Worm (Caenorhabditis elegans) whole organism, L4 larva: Measurements from ENCODE around the gene F42A9.8.

Source experiments
- F49E8.2 ChIP-seq: sonication (generic microtip); optimal IDR thresholded peaks from 2 replicates; lab custom pipeline; 2016; ENCODE audit warnings: missing compliant biosample characterization, mild to moderate bottlenecking, missing genetic modification characterization, borderline replicate concordance
- ama-1 ChIP-seq: fragments of 150-350 bp; optimal IDR thresholded peaks from 2 replicates; lab custom pipeline; 2014; ENCODE audit warnings: inconsistent platforms, mixed read lengths
- ceh-62 ChIP-seq: sonication (generic microtip); optimal IDR thresholded peaks from 2 replicates; lab custom pipeline; 2017; ENCODE audit warnings: missing biosample characterization, missing genetic modification characterization
- lin-15B ChIP-seq: fragments of 150-350 bp; sonication (generic microtip); optimal IDR thresholded peaks from 3 replicates; lab custom pipeline; 2014; ENCODE audit warnings: missing biosample characterization, missing genetic modification characterization
- madf-5 ChIP-seq, 2 experiments: fragments of 200-800 bp; sonication (Bioruptor generic); IDR thresholded peaks; 2 replicates each; pipeline ENCODE4 v1.3.6; 2022; ENCODE audit warnings: missing compliant biosample characterization in 2 of 2, missing genetic modification characterization in 2 of 2
- nhr-25 ChIP-seq: sonication (generic microtip); optimal IDR thresholded peaks from 2 replicates; lab custom pipeline; 2017; ENCODE audit warnings: missing genetic modification characterization, mild to moderate bottlenecking, missing compliant biosample characterization, antibody characterized with exemption, moderate library complexity, borderline replicate concordance; ENCODE audit not compliant: insufficient read depth
- nhr-28 ChIP-seq: fragments of 150-350 bp; optimal IDR thresholded peaks from 2 replicates; lab custom pipeline; 2014; ENCODE audit warnings: missing biosample characterization, missing genetic modification characterization
- nhr-48 ChIP-seq: sonication (generic microtip); optimal IDR thresholded peaks from 2 replicates; lab custom pipeline; 2016; ENCODE audit warnings: mild to moderate bottlenecking, missing genetic modification characterization, missing compliant biosample characterization
- nhr-6 ChIP-seq: fragments of 150-350 bp; optimal IDR thresholded peaks from 2 replicates; lab custom pipeline; 2014; ENCODE audit warnings: missing biosample characterization, missing genetic modification characterization
- spr-3 ChIP-seq: fragments of 200-800 bp; sonication (Bioruptor generic); optimal IDR thresholded peaks from 2 replicates; lab custom pipeline; 2018; ENCODE audit warnings: mild to moderate bottlenecking, missing genetic modification characterization, missing compliant biosample characterization
- unc-39 ChIP-seq: sonication (generic microtip); optimal IDR thresholded peaks from 2 replicates; lab custom pipeline; 2017; ENCODE audit warnings: missing biosample characterization, missing genetic modification characterization
- unc-62 ChIP-seq, 3 experiments: fragments of 150-350 bp in 1 of 3; sonication (generic microtip); optimal IDR thresholded peaks in 2 of 3; peaks in 1 of 3; 1 replicate in 1 of 3; 2 replicates in 2 of 3; lab custom pipeline; 2014 to 2017; ENCODE audit warnings: missing biosample characterization in 3 of 3, missing genetic modification characterization in 3 of 3, missing genetic modification reagents in 3 of 3, missing genotype in 1 of 3

- TF ChIP-seq nhr-48 (no peak), ama-1 (lab: Kevin White, UChicago) (no peak), nhr-25 (no peak), madf-5 (GFP tag; IDR thresholded peaks at IDR 0.05; lab: Robert Waterston, UW) (no peak), unc-62 (GFP tag; optimal IDR thresholded peaks at IDR 0.05 in 1 of 2; lab: Kevin White, UChicago) (no peak), unc-62 (tag; optimal IDR thresholded peaks at IDR 0.05; lab: Kevin White, UChicago) (no peak), nhr-28 (tag; lab: Kevin White, UChicago) (no peak), nhr-6 (tag; lab: Kevin White, UChicago) (no peak), ceh-62 (no peak), lin-15B (tag; lab: Kevin White, UChicago) (no peak), unc-39 (no peak), spr-3 (no peak), F49E8.2 (tag; lab: Kevin White, UChicago) (no peak)
These were observed 48.3 kb downstream of the F42A9.8 start, which contains the start of gene Y59H11AM.4 for ce11 chrIV:8570253-8570652.
